Fruit fly (Drosophila melanogaster) whole organism, wandering third instar larva: ENCODE results near the gene CG34367.

Source experiments
- Abd-B ChIP-seq: fragments of >200 bp; optimal IDR thresholded peaks from 2 replicates; lab custom pipeline; 2017; ENCODE audit warnings: missing biosample characterization, missing genetic modification characterization
- CG32264 ChIP-seq: fragments of 200-800 bp; sonication (Bioruptor generic); optimal IDR thresholded peaks from 2 replicates; lab custom pipeline; 2016; ENCODE audit warnings: missing biosample characterization, missing genetic modification characterization
- CG9705 ChIP-seq: fragments of 200-800 bp; sonication (Bioruptor generic); optimal IDR thresholded peaks from 2 replicates; lab custom pipeline; 2018; ENCODE audit warnings: missing biosample characterization, mild to moderate bottlenecking, missing genetic modification characterization
- CrebA ChIP-seq: fragments of 200-800 bp; sonication (Bioruptor generic); optimal IDR thresholded peaks from 2 replicates; lab custom pipeline; 2016; ENCODE audit warnings: missing biosample characterization, mild to moderate bottlenecking, missing genetic modification characterization, borderline replicate concordance
- Dfd ChIP-seq: fragments of >200 bp; optimal IDR thresholded peaks from 2 replicates; lab custom pipeline; 2017; ENCODE audit warnings: missing biosample characterization, missing genetic modification characterization
- Dif ChIP-seq: fragments of 200-275, 200-300 bp; sonication (Bioruptor generic); optimal IDR thresholded peaks from 2 replicates; lab custom pipeline; 2018; ENCODE audit warnings: missing biosample characterization, missing genetic modification characterization; ENCODE audit not compliant: partially characterized antibody
- GATAd ChIP-seq: sonication (Bioruptor generic); optimal IDR thresholded peaks from 2 replicates; lab custom pipeline; 2016; ENCODE audit warnings: missing biosample characterization, missing genetic modification characterization
- HLH106 ChIP-seq: fragments of 200-800 bp; optimal IDR thresholded peaks from 3 replicates; lab custom pipeline; 2019; ENCODE audit warnings: missing biosample characterization, mild to moderate bottlenecking, missing genetic modification characterization, moderate library complexity
- Hnf4 ChIP-seq: fragments of 200-800 bp; sonication (Bioruptor generic); optimal IDR thresholded peaks from 2 replicates; lab custom pipeline; 2016; ENCODE audit warnings: missing biosample characterization, mild to moderate bottlenecking, missing genetic modification characterization
- Hr78 ChIP-seq: fragments of >200 bp; optimal IDR thresholded peaks from 2 replicates; lab custom pipeline; 2017; ENCODE audit warnings: missing biosample characterization, missing genetic modification characterization
- Hr83 ChIP-seq: fragments of 200-300 bp; sonication (Bioruptor generic); optimal IDR thresholded peaks from 2 replicates; lab custom pipeline; 2016; ENCODE audit warnings: missing biosample characterization, mild to moderate bottlenecking, missing genetic modification characterization, moderate library complexity; ENCODE audit not compliant: poor library complexity, severe bottlenecking
- Jra ChIP-seq: sonication (Bioruptor generic); optimal IDR thresholded peaks from 2 replicates; lab custom pipeline; 2016; ENCODE audit warnings: missing biosample characterization, missing genetic modification characterization
- Mio ChIP-seq: sonication (Bioruptor generic); optimal IDR thresholded peaks from 2 replicates; lab custom pipeline; 2016; ENCODE audit warnings: missing biosample characterization, missing genetic modification characterization
- Myc ChIP-seq: fragments of >200 bp; optimal IDR thresholded peaks from 2 replicates; lab custom pipeline; 2017
- N ChIP-seq: fragments of >200 bp; optimal IDR thresholded peaks from 2 replicates; lab custom pipeline; 2018; ENCODE audit warnings: missing biosample characterization, missing external identifiers, missing genetic modification characterization
- OdsH ChIP-seq: fragments of 200-800 bp; sonication (Bioruptor generic); optimal IDR thresholded peaks from 2 replicates; lab custom pipeline; 2016; ENCODE audit warnings: missing biosample characterization, mild to moderate bottlenecking, missing genetic modification characterization
- Rel ChIP-seq, 2 experiments: fragments of 200-800 bp; sonication (Bioruptor generic) in 1 of 2; optimal IDR thresholded peaks; 2 replicates in 1 of 2; 3 replicates in 1 of 2; lab custom pipeline; 2016 to 2019; ENCODE audit warnings: mild to moderate bottlenecking in 2 of 2, missing biosample characterization in 2 of 2, missing genetic modification characterization in 2 of 2, moderate library complexity in 1 of 2
- Sp1 ChIP-seq: fragments of 200-800 bp; sonication (Bioruptor generic); optimal IDR thresholded peaks from 3 replicates; lab custom pipeline; 2019; ENCODE audit warnings: missing biosample characterization, mild to moderate bottlenecking, missing genetic modification characterization, moderate library complexity
- Vsx2 ChIP-seq: fragments of 200-300, 225-300 bp; sonication (Bioruptor generic); optimal IDR thresholded peaks from 2 replicates; lab custom pipeline; 2018; ENCODE audit warnings: missing biosample characterization, missing genetic modification characterization; ENCODE audit not compliant: partially characterized antibody
- br ChIP-seq: fragments of 200-800 bp; sonication (Bioruptor generic); optimal IDR thresholded peaks from 2 replicates; lab custom pipeline; 2016; ENCODE audit warnings: missing biosample characterization, missing genetic modification characterization
- brk ChIP-seq: fragments of 200-800 bp; sonication (Bioruptor generic); optimal IDR thresholded peaks from 2 replicates; lab custom pipeline; 2016; ENCODE audit warnings: missing biosample characterization, mild to moderate bottlenecking, missing genetic modification characterization
- dl ChIP-seq, 2 experiments: fragments of 175-275, 200-275 bp in 1 of 2; fragments of 200-275 bp in 1 of 2; sonication (Bioruptor generic); optimal IDR thresholded peaks; lab custom pipeline; 2018; ENCODE audit warnings: mild to moderate bottlenecking in 2 of 2, missing biosample characterization in 2 of 2, missing genetic modification characterization in 2 of 2, moderate library complexity in 2 of 2; ENCODE audit not compliant: partially characterized antibody in 2 of 2, insufficient read depth in 1 of 2
- dmrt93B ChIP-seq: fragments of 200-800 bp; sonication (Bioruptor generic); optimal IDR thresholded peaks from 2 replicates; lab custom pipeline; 2018; ENCODE audit warnings: missing biosample characterization, mild to moderate bottlenecking, missing genetic modification characterization
- dsf ChIP-seq: sonication (Bioruptor generic); optimal IDR thresholded peaks from 2 replicates; lab custom pipeline; 2016; ENCODE audit warnings: missing biosample characterization, missing genetic modification characterization, borderline replicate concordance
- ey ChIP-seq: fragments of 200-800 bp; sonication (Bioruptor generic); optimal IDR thresholded peaks from 2 replicates; lab custom pipeline; 2016; ENCODE audit warnings: missing biosample characterization, missing genetic modification characterization
- foxo ChIP-seq, 2 experiments: fragments of 200-800 bp; sonication (Bioruptor generic); optimal IDR thresholded peaks; 2 replicates in 1 of 2; 3 replicates in 1 of 2; lab custom pipeline; 2016 to 2017; ENCODE audit warnings: missing biosample characterization in 2 of 2, missing genetic modification characterization in 2 of 2
- fru ChIP-seq: fragments of 200-800 bp; sonication (Bioruptor generic); optimal IDR thresholded peaks from 3 replicates; lab custom pipeline; 2016; ENCODE audit warnings: missing biosample characterization, mild to moderate bottlenecking, missing genetic modification characterization
- h ChIP-seq: fragments of 200-800 bp; sonication (Bioruptor generic); optimal IDR thresholded peaks from 3 replicates; lab custom pipeline; 2016; ENCODE audit warnings: missing biosample characterization, mild to moderate bottlenecking, missing genetic modification characterization
- jim ChIP-seq: fragments of 175-275, 200-325 bp; sonication (Bioruptor generic); optimal IDR thresholded peaks from 2 replicates; lab custom pipeline; 2016; ENCODE audit warnings: missing biosample characterization, mild to moderate bottlenecking, missing genetic modification characterization
- lola ChIP-seq: fragments of >200 bp; optimal IDR thresholded peaks from 2 replicates; lab custom pipeline; 2017; ENCODE audit warnings: missing biosample characterization, missing genetic modification characterization
- pan ChIP-seq: fragments of >200 bp; optimal IDR thresholded peaks from 2 replicates; lab custom pipeline; 2017
- psq ChIP-seq: fragments of 200-800 bp; sonication (Bioruptor generic); optimal IDR thresholded peaks from 3 replicates; lab custom pipeline; 2017; ENCODE audit warnings: missing biosample characterization, mild to moderate bottlenecking, missing genetic modification characterization, moderate library complexity
- rgr ChIP-seq: fragments of 200-800 bp; sonication (Bioruptor generic); optimal IDR thresholded peaks from 3 replicates; lab custom pipeline; 2016; ENCODE audit warnings: missing biosample characterization, mild to moderate bottlenecking, missing genetic modification characterization
- sage ChIP-seq: fragments of 200-800 bp; sonication (Bioruptor generic); optimal IDR thresholded peaks from 2 replicates; lab custom pipeline; 2016; ENCODE audit warnings: missing biosample characterization, mild to moderate bottlenecking, missing genetic modification characterization
- sv ChIP-seq: fragments of 200-800 bp; sonication (Bioruptor generic); optimal IDR thresholded peaks from 3 replicates; lab custom pipeline; 2016; ENCODE audit warnings: missing biosample characterization, missing genetic modification characterization
- tai ChIP-seq: sonication (Bioruptor generic); optimal IDR thresholded peaks from 2 replicates; lab custom pipeline; 2016; ENCODE audit warnings: missing biosample characterization, missing genetic modification characterization
- usp ChIP-seq: fragments of >200 bp; optimal IDR thresholded peaks from 2 replicates; lab custom pipeline; 2017; ENCODE audit warnings: missing biosample characterization, missing genetic modification characterization
- woc ChIP-seq: sonication (Bioruptor generic); optimal IDR thresholded peaks from 2 replicates; lab custom pipeline; 2016; ENCODE audit warnings: missing biosample characterization, mild to moderate bottlenecking, missing genetic modification characterization

CG34367 gene

dm6 chr2L:10310614-10311382 lies 42.9 kb downstream of the CG34367 start, which contains the start of gene Cdk5alpha:
Gene Cdk5alpha, minus strand, starts transcription at chr2L:10310956.
- TF ChIP-seq Hnf4 (GFP tag; lab: Kevin White, UChicago) (peak; percentile 33), Hr83 (GFP tag; lab: Kevin White, UChicago) (peak; percentile 6), h (GFP tag; lab: Kevin White, UChicago) (no peak), tai (peak; percentile 59)

DNA sequence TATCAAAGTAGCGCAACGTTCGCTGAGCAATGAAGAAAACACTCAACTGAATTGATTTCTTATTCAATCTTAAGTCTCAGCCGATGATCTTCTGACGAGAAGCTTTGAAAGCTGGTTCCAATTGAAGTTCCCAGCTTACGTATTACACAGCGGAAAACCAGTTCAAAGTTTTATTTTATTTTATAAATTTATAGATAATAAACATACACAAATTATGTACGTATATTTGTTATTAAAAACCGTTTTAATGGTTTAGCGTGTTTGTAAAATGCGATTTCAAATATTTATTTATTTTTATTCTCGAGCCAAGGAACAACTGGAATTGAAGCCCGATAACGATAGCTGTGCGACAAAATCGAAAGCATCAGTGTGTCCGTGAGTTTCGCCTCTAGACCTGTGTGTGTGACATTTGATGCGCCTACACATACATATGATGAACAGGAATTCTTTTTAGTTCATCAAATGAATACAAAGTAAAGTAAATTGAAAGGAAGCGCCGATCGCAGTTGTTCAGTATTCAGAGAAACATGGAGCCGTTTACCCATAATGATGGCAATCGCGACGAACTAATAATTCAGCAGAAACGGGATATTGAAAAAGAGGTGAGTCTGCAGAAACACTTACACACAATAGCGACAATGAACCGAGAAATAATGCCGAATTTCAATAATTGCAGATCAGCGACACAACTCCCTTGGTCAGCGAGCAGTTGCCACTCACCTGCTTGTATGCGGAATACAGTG lies 47.0 kb downstream of the CG34367 start, which contains the start of the genes CG5390 and CG4968:
Gene CG5390, minus strand, starts transcription at position 77 of the 743 bp plus-strand sequence.
Gene CG4968, plus strand, starts transcription at position 405 of the 743 bp plus-strand sequence.
- no peak for TF ChIP-seq lola (GFP tag; lab: Kevin White, UChicago)
- no peak for TF ChIP-seq Hr83 (GFP tag; lab: Kevin White, UChicago)
- peak; percentile 72 for TF ChIP-seq CG9705
- no peak for TF ChIP-seq fru
- TF ChIP-seq Myc (lab: Kevin White, UChicago) = no peak
- peak; percentile 71 for TF ChIP-seq psq
- TF ChIP-seq CrebA (GFP tag; lab: Kevin White, UChicago) = no peak
- TF ChIP-seq Hr78 (GFP tag; lab: Kevin White, UChicago) = no peak
- peak; percentile 46 for TF ChIP-seq dsf (GFP tag; lab: Kevin White, UChicago)
- no peak for TF ChIP-seq jim (GFP tag; lab: Kevin White, UChicago)
- TF ChIP-seq Dfd (GFP tag; lab: Kevin White, UChicago) = no peak
- TF ChIP-seq CG32264 (GFP tag; lab: Kevin White, UChicago) = no peak
- TF ChIP-seq Dif (GFP tag; lab: Kevin White, UChicago) = peak; percentile 3
- peak; percentile 66 for TF ChIP-seq tai
- TF ChIP-seq Vsx2 (GFP tag; lab: Kevin White, UChicago) = no peak
- peak; percentile 84 for TF ChIP-seq Rel (GFP tag; optimal IDR thresholded peaks at IDR 0.05; lab: Kevin White, UChicago)
- peak; percentile 69 for TF ChIP-seq Rel (tag; optimal IDR thresholded peaks at IDR 0.05; lab: Kevin White, UChicago)
- peak; percentile 79 for TF ChIP-seq Hnf4 (GFP tag; lab: Kevin White, UChicago)
- no peak for TF ChIP-seq usp
- no peak for TF ChIP-seq Abd-B (GFP tag; lab: Kevin White, UChicago)
- TF ChIP-seq OdsH (GFP tag; lab: Kevin White, UChicago) = peak; percentile 81
- TF ChIP-seq brk (GFP tag; lab: Kevin White, UChicago) = peak; percentile 90
- no peak for TF ChIP-seq N (GFP tag; lab: Kevin White, UChicago)
- TF ChIP-seq Sp1 (GFP tag; lab: Kevin White, UChicago) = peak; percentile 85
- no peak for TF ChIP-seq GATAd (GFP tag; lab: Kevin White, UChicago)
- no peak for TF ChIP-seq pan
- TF ChIP-seq rgr = peak; percentile 80
- peak; percentile 67 for TF ChIP-seq woc (GFP tag; lab: Kevin White, UChicago)
- TF ChIP-seq ey (GFP tag; lab: Kevin White, UChicago) = peak; percentile 69
- TF ChIP-seq br (GFP tag; lab: Kevin White, UChicago) = no peak
- TF ChIP-seq HLH106 (tag; lab: Kevin White, UChicago) = peak; percentile 82
- peak; percentile 56 for TF ChIP-seq Jra (GFP tag; lab: Kevin White, UChicago)
- TF ChIP-seq h (GFP tag; lab: Kevin White, UChicago) = peak; percentile 74
- no peak for TF ChIP-seq Mio (GFP tag; lab: Kevin White, UChicago)
- peak in 1 of 2 experiments; percentile 84 for TF ChIP-seq foxo (GFP tag; optimal IDR thresholded peaks at IDR 0.05; lab: Kevin White, UChicago)
- TF ChIP-seq dmrt93B = no peak
- peak; percentile 88 for TF ChIP-seq sage
- TF ChIP-seq sv (GFP tag; lab: Kevin White, UChicago) = peak; percentile 52
- no peak for TF ChIP-seq dl (GFP tag; optimal IDR thresholded peaks at IDR 0.05; lab: Kevin White, UChicago; ENCODE audit: insufficient read depth in 1 of 2, partially characterized antibody in 2 of 2)
